Worm (Caenorhabditis elegans): ENCODE results near the gene F53C11.1.
A peak's percentile ranks its signal among the peaks of the same experiment; 100 is the strongest.

F53C11.1 gene

DNA sequence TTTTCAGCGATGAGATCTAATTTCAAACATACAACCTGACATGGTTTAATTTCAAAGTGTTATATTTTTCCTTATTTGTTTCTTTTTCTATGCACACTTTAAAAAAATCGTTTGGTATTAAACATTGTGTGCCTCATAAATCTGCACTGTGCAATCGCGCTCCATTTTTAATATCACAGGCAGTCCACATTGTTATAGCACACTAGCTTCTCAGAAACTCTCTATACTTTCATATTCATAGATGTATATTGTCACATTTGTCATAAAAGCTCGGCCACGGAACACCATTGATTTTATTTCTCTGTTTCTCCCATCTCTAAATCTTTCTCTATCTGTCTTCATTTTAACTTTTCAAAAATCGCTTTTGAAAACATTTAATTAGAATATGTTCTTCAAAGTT, 18.2 kb upstream of the F53C11.1 start:
- TF ChIP-seq ceh-48 (tag; optimal IDR thresholded peaks at IDR 0.05) (peak; percentile 22), unc-55 (GFP tag; optimal IDR thresholded peaks at IDR 0.05) (peak; percentile 9), ets-4 (tag; optimal IDR thresholded peaks at IDR 0.05) (no peak), K09A11.1 (tag; optimal IDR thresholded peaks at IDR 0.05; ENCODE audit: insufficient read depth) (no peak), nfya-1 (tag; optimal IDR thresholded peaks at IDR 0.05) (no peak), ceh-31 (tag; optimal IDR thresholded peaks at IDR 0.05) (no peak), unc-42 (tag; optimal IDR thresholded peaks at IDR 0.05) (peak; percentile 11)

DNA sequence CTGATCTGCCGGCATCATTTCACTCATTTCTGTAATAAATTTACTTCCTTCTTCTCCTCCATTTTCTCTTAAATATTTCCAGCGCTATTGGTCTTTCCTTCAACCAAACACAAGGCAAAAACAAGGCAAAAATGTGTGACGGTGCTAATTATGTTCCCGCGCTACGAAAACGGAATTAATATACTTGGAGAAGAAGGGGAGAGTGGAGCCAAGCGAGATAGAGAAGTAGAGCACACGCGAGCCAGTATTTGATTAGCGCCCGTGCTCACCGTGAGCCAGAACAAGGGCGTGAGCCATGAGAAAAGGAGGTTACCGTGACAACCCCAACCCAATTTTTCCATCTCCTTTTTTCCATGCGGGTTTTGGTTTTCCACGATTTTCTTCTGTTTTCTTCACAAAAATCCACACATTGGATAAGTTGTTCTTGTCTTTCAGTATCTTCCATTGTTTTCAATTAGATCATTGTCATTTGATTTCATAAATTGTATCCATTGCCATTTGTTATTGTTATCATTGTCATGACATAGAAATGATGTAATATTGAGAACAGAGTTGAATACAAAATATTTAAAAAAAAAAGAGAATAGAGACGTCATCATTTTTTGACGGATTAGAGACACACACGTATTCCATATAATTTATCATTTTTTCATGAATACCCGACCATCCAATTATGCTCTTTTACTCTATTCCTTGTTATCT, 13.0 kb upstream of the F53C11.1 start, which contains the start of gene F20G2.6:
TSS of gene F20G2.6 (plus strand) at position 652 of the 702 bp plus-strand sequence.
- no peak for TF ChIP-seq mec-3 (tag; optimal IDR thresholded peaks at IDR 0.05; ENCODE audit: borderline replicate concordance)
- no peak for TF ChIP-seq odd-2 (tag; optimal IDR thresholded peaks at IDR 0.05)
- TF ChIP-seq ttx-3 (tag; optimal IDR thresholded peaks at IDR 0.05), result no peak
- TF ChIP-seq ceh-30 (tag; optimal IDR thresholded peaks at IDR 0.05), result no peak
- no peak for TF ChIP-seq Y22D7AL.16 (tag; optimal IDR thresholded peaks at IDR 0.05)
- TF ChIP-seq madf-2 (tag; optimal IDR thresholded peaks at IDR 0.05), result no peak
- TF ChIP-seq unc-3 (GFP tag; conservative IDR thresholded peaks at IDR 0.05), result no peak
- TF ChIP-seq unc-3 (tag; optimal IDR thresholded peaks at IDR 0.05), result no peak
- no peak for TF ChIP-seq ceh-22 (tag; optimal IDR thresholded peaks at IDR 0.05)
- TF ChIP-seq dve-1 (tag; optimal IDR thresholded peaks at IDR 0.05), result no peak
- TF ChIP-seq ceh-18 (tag; optimal IDR thresholded peaks at IDR 0.05), result no peak
- no peak for TF ChIP-seq ahr-1 (tag; optimal IDR thresholded peaks at IDR 0.05)
- TF ChIP-seq fax-1 (tag; optimal IDR thresholded peaks at IDR 0.05), result no peak
- no peak for TF ChIP-seq ceh-2 (tag; optimal IDR thresholded peaks at IDR 0.05)
- TF ChIP-seq dmd-4 (tag; optimal IDR thresholded peaks at IDR 0.05; ENCODE audit: borderline replicate concordance), result no peak
- no peak for TF ChIP-seq hlh-8 (tag; optimal IDR thresholded peaks at IDR 0.05)
- TF ChIP-seq syd-9 (tag; optimal IDR thresholded peaks at IDR 0.05), result no peak

DNA sequence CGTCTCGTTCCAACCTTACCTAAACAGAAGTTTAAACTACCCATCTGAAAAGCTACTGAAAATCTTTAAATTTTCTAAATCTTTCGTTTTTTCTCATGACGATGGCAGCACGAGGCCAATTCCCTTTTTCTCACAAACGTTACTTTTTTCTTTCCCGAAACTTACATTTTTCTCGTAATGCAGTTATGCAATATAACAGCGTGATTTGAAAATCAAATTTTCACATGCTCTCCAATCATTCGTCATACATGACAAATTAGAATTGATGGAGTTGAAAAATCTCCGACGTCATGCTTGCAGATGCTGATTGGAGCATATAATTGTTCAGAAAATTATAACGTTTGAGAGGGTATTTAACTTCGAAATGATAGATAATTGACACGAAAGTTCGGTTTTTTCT, 11.9 kb upstream of the F53C11.1 start:
- TF ChIP-seq elt-4 (tag; optimal IDR thresholded peaks at IDR 0.05) (no peak), ceh-6 (GFP tag; optimal IDR thresholded peaks at IDR 0.05) (no peak), lin-11 (tag; optimal IDR thresholded peaks at IDR 0.05) (no peak), K09A11.1 (tag; optimal IDR thresholded peaks at IDR 0.05; ENCODE audit: insufficient read depth) (no peak), ceh-18 (tag; optimal IDR thresholded peaks at IDR 0.05) (no peak), nfya-1 (tag; optimal IDR thresholded peaks at IDR 0.05) (no peak), dmd-4 (tag; optimal IDR thresholded peaks at IDR 0.05; ENCODE audit: borderline replicate concordance) (no peak)

DNA sequence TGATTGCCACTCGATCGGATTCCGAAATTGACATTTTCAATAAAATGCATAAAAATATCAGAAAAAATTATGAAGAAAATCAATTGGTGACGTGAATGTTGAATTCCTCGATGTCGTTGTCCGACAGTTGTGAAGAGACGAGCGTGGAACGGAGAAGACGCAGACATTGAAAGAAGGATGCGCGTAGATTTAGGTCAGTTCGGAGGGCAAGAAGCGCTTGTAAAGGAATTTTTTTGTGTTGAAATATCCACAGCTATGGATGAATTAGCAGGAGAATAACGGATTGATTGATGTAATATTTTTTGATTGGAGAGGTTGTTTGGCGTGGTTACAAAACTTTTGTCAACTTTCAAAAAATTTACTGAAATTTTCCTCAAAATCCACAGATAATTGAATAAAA, 7.2 kb upstream of the F53C11.1 start, which contains the start of gene F20G2.3:
TSS of gene F20G2.3 (minus strand) at position 101 of the 400 bp plus-strand sequence.
- TF ChIP-seq mec-3 (tag; optimal IDR thresholded peaks at IDR 0.05; ENCODE audit: borderline replicate concordance) (no peak), ceh-24 (tag; optimal IDR thresholded peaks at IDR 0.05) (no peak), ceh-6 (GFP tag; optimal IDR thresholded peaks at IDR 0.05) (no peak), ama-1 (optimal IDR thresholded peaks at IDR 0.05) (no peak), unc-55 (GFP tag; optimal IDR thresholded peaks at IDR 0.05) (no peak), fkh-10 (GFP tag; optimal IDR thresholded peaks at IDR 0.05) (no peak), ceh-34 (tag; optimal IDR thresholded peaks at IDR 0.05) (no peak)

DNA sequence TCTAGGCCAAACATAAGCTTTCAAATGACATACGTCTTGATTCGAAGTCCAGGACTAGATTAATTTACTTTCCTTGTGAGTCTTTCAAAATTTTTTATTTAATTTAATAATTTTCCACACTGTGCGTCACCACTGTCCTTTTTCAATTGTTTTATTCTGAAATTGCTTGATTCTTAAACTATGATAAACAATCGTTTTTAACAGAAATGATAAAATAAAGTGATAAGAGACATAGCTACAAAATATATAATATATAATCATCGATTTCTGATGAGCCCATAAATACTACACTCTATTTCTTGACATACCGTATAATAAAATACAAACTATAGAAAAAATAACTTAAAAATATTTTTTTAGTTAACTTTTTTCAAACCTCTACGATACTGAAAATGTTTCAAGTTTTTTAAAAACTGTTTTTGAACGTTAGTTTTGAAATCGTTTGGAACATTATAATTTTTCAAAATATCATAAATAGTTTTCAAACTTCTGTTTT, 6.6 kb upstream of the F53C11.1 start, which contains the start of gene nas-24:
TSS of gene nas-24 (plus strand) at position 446 of the 496 bp plus-strand sequence.
- TF ChIP-seq ref-2 (tag; optimal IDR thresholded peaks at IDR 0.05) (no peak), rnt-1 (tag; optimal IDR thresholded peaks at IDR 0.05) (no peak), ceh-45 (GFP tag; IDR thresholded peaks at IDR 0.05) (no peak), tbx-7 (tag; optimal IDR thresholded peaks at IDR 0.05) (no peak), madf-2 (tag; optimal IDR thresholded peaks at IDR 0.05) (no peak), gmeb-2 (tag; optimal IDR thresholded peaks at IDR 0.05) (no peak), che-1 (tag; optimal IDR thresholded peaks at IDR 0.05) (no peak), C08G9.2 (tag; optimal IDR thresholded peaks at IDR 0.05) (no peak), ceh-18 (tag; optimal IDR thresholded peaks at IDR 0.05) (no peak)

All from whole organism, late embryonic.